Fruit fly (Drosophila melanogaster) S2 (cell line): ENCODE data around the gene CG11498.

Source experiments
- CG8478 ChIP-seq: fragments of >200 bp; optimal IDR thresholded peaks from 2 replicates; lab custom pipeline; 2018
- CTCF ChIP-seq, 2 experiments: fragments of >200 bp; optimal IDR thresholded peaks; 2 replicates each; lab custom pipeline; 2018

dm6 chr3R:30174160-30175002 is 14.1 kb upstream of the CG11498 start, which contains the start of gene Mlc2:
- TF ChIP-seq CG8478 (lab: Kevin White, UChicago) (no peak), CTCF (optimal IDR thresholded peaks at IDR 0.05; lab: Kevin White, UChicago) (no peak)
